Fruit fly (Drosophila melanogaster) whole organism, embryonic: ENCODE measurements around the gene CG12589.

Experiments
- ATbp ChIP-seq: fragments of 200-800 bp; sonication (Bioruptor generic); optimal IDR thresholded peaks from 2 replicates; lab custom pipeline; 2017; ENCODE audit warnings: missing biosample characterization, mild to moderate bottlenecking, missing genetic modification characterization, missing genetic modification reagents
- Awh ChIP-seq: fragments of 200-800 bp; sonication (Bioruptor generic); IDR thresholded peaks from 2 replicates; pipeline ENCODE4, ENCODE4 v1.3.6; 2022; ENCODE audit warnings: missing biosample characterization, missing genetic modification characterization
- Bdp1 ChIP-seq: fragments of 200-800 bp; sonication (Bioruptor generic); optimal IDR thresholded peaks from 3 replicates; lab custom pipeline; 2016; ENCODE audit warnings: missing biosample characterization, missing genetic modification characterization
- BtbVII ChIP-seq: fragments of 200-800 bp; sonication (Bioruptor generic); optimal IDR thresholded peaks from 3 replicates; lab custom pipeline; 2017; ENCODE audit warnings: missing biosample characterization, mild to moderate bottlenecking, missing genetic modification characterization
- CG10543 ChIP-seq: fragments of 200-800 bp; sonication (Bioruptor generic); optimal IDR thresholded peaks from 3 replicates; lab custom pipeline; 2017; ENCODE audit warnings: missing biosample characterization, mild to moderate bottlenecking, missing genetic modification characterization, moderate library complexity
- CG12219 ChIP-seq: fragments of 200-800 bp; sonication (Bioruptor generic); optimal IDR thresholded peaks from 3 replicates; lab custom pipeline; 2018; ENCODE audit warnings: missing biosample characterization, mild to moderate bottlenecking, missing genetic modification characterization
- CG12236 ChIP-seq: fragments of 200-800 bp; sonication (Bioruptor generic); optimal IDR thresholded peaks from 2 replicates; lab custom pipeline; 2016; ENCODE audit warnings: missing biosample characterization, missing genetic modification characterization
- CG12299 ChIP-seq: fragments of 200-800 bp; sonication (Bioruptor generic); optimal IDR thresholded peaks from 2 replicates; lab custom pipeline; 2018; ENCODE audit warnings: missing biosample characterization, mild to moderate bottlenecking, missing genetic modification characterization
- CG12769 ChIP-seq: fragments of 200-800 bp; sonication (Bioruptor generic); optimal IDR thresholded peaks from 2 replicates; lab custom pipeline; 2019; ENCODE audit warnings: missing biosample characterization, mild to moderate bottlenecking, missing genetic modification characterization, moderate library complexity
- CG13296 ChIP-seq: fragments of 200-800 bp; sonication (Bioruptor generic); optimal IDR thresholded peaks from 3 replicates; lab custom pipeline; 2018; ENCODE audit warnings: missing biosample characterization, mild to moderate bottlenecking, missing genetic modification characterization
- CG15479 ChIP-seq: fragments of 200-800 bp; sonication (Bioruptor generic); optimal IDR thresholded peaks from 3 replicates; lab custom pipeline; 2019; ENCODE audit warnings: missing biosample characterization, mild to moderate bottlenecking, missing genetic modification characterization, moderate library complexity
- CG18764 ChIP-seq: fragments of 200-800 bp; sonication (Bioruptor generic); optimal IDR thresholded peaks from 3 replicates; lab custom pipeline; 2016; ENCODE audit warnings: missing biosample characterization, missing genetic modification characterization
- CG2202 ChIP-seq: fragments of 200-800 bp; sonication (Bioruptor generic); optimal IDR thresholded peaks from 2 replicates; lab custom pipeline; 2018; ENCODE audit warnings: missing biosample characterization, mild to moderate bottlenecking, missing genetic modification characterization
- CG2712 ChIP-seq: fragments of 200-800 bp; optimal IDR thresholded peaks from 3 replicates; lab custom pipeline; 2019; ENCODE audit warnings: missing biosample characterization, mild to moderate bottlenecking, missing genetic modification characterization, moderate library complexity
- CG31365 ChIP-seq: fragments of 200-800 bp; sonication (Bioruptor generic); optimal IDR thresholded peaks from 2 replicates; lab custom pipeline; 2018; ENCODE audit warnings: missing biosample characterization, mild to moderate bottlenecking, missing genetic modification characterization
- CG3281 ChIP-seq: fragments of 200-800 bp; sonication (Bioruptor generic); optimal IDR thresholded peaks from 3 replicates; lab custom pipeline; 2017; ENCODE audit warnings: missing biosample characterization, mild to moderate bottlenecking, missing genetic modification characterization
- CG6765 ChIP-seq: fragments of 200-800 bp; sonication (Bioruptor generic); optimal IDR thresholded peaks from 3 replicates; lab custom pipeline; 2017; ENCODE audit warnings: missing biosample characterization, mild to moderate bottlenecking, missing genetic modification characterization
- CG6813 ChIP-seq: fragments of 200-800 bp; sonication (Bioruptor generic); optimal IDR thresholded peaks from 2 replicates; lab custom pipeline; 2017; ENCODE audit warnings: missing biosample characterization, missing genetic modification characterization, mild to moderate bottlenecking, moderate library complexity, missing genetic modification reagents
- CG8290 ChIP-seq, 3 experiments: fragments of 200-800 bp; sonication (Bioruptor generic); optimal IDR thresholded peaks; 2 replicates each; lab custom pipeline; 2016 to 2019; ENCODE audit warnings: missing biosample characterization in 3 of 3, missing genetic modification characterization in 3 of 3, mild to moderate bottlenecking in 2 of 3, moderate library complexity in 1 of 3
- CG9797 ChIP-seq: fragments of 200-800 bp; sonication (Bioruptor generic); optimal IDR thresholded peaks from 3 replicates; lab custom pipeline; 2018; ENCODE audit warnings: missing biosample characterization, mild to moderate bottlenecking, missing genetic modification characterization
- CrebB ChIP-seq: fragments of 200-800 bp; sonication (Bioruptor generic); optimal IDR thresholded peaks from 3 replicates; lab custom pipeline; 2018; ENCODE audit warnings: missing biosample characterization, mild to moderate bottlenecking, missing genetic modification characterization
- D19B ChIP-seq: fragments of 200-800 bp; sonication (Bioruptor generic); optimal IDR thresholded peaks from 2 replicates; lab custom pipeline; 2017; ENCODE audit warnings: missing biosample characterization, mild to moderate bottlenecking, missing genetic modification characterization
- Ets97D ChIP-seq: fragments of 200-800 bp; sonication (Bioruptor generic); optimal IDR thresholded peaks from 3 replicates; lab custom pipeline; 2016; ENCODE audit warnings: missing biosample characterization, missing genetic modification characterization
- GATAe ChIP-seq: fragments of 200-800 bp; sonication (Bioruptor generic); conservative IDR thresholded peaks from 2 replicates; pipeline ENCODE4 v1.3.6; 2022; ENCODE audit warnings: missing biosample characterization, missing genetic modification characterization
- MTF-1 ChIP-seq: fragments of 200-800 bp; sonication (Bioruptor generic); optimal IDR thresholded peaks from 2 replicates; lab custom pipeline; 2018; ENCODE audit warnings: missing biosample characterization, mild to moderate bottlenecking, missing genetic modification characterization, borderline replicate concordance
- Med ChIP-seq: fragments of 200-800 bp; sonication (Bioruptor generic); peaks from one replicate; lab custom pipeline; 2016; ENCODE audit warnings: missing biosample characterization, missing genetic modification characterization, mild to moderate bottlenecking, inconsistent platforms, moderate library complexity
- Meics ChIP-seq: fragments of 200-800 bp; sonication (Bioruptor generic); optimal IDR thresholded peaks from 2 replicates; lab custom pipeline; 2017; ENCODE audit warnings: missing biosample characterization, mild to moderate bottlenecking, missing genetic modification characterization
- PHDP ChIP-seq: fragments of 200-800 bp; sonication (Bioruptor generic); optimal IDR thresholded peaks from 3 replicates; lab custom pipeline; 2018; ENCODE audit warnings: missing biosample characterization, mild to moderate bottlenecking, missing genetic modification characterization, moderate library complexity
- Scr ChIP-seq: fragments of 200-800 bp; sonication (Bioruptor generic); IDR thresholded peaks from 2 replicates; pipeline ENCODE4 v1.3.6; 2022; ENCODE audit warnings: missing biosample characterization, missing genetic modification characterization; ENCODE audit not compliant: partially characterized antibody
- ac ChIP-seq: fragments of 200-800 bp; sonication (Bioruptor generic); optimal IDR thresholded peaks from 3 replicates; lab custom pipeline; 2017; ENCODE audit warnings: missing biosample characterization, mild to moderate bottlenecking, missing genetic modification characterization
- ato ChIP-seq: fragments of 200-800 bp; sonication (Bioruptor generic); IDR thresholded peaks from 2 replicates; pipeline ENCODE4 v1.3.6; 2022; ENCODE audit warnings: missing biosample characterization, missing genetic modification characterization; ENCODE audit not compliant: partially characterized antibody
- bsh ChIP-seq, 2 experiments: fragments of 200-800 bp; sonication (Bioruptor generic); optimal IDR thresholded peaks; 2 replicates each; lab custom pipeline; 2017 to 2018; ENCODE audit warnings: mild to moderate bottlenecking in 2 of 2, missing biosample characterization in 2 of 2, missing genetic modification characterization in 2 of 2, moderate library complexity in 1 of 2
- cad ChIP-seq: fragments of >200 bp; optimal IDR thresholded peaks from 2 replicates; lab custom pipeline; 2017; ENCODE audit warnings: missing biosample characterization, missing genetic modification characterization
- caup ChIP-seq: fragments of 200-800 bp; sonication (Bioruptor generic); optimal IDR thresholded peaks from 3 replicates; lab custom pipeline; 2017; ENCODE audit warnings: missing biosample characterization, mild to moderate bottlenecking, missing genetic modification characterization, moderate library complexity; ENCODE audit not compliant: severe bottlenecking
- cg ChIP-seq: fragments of 200-800 bp; sonication (Bioruptor generic); optimal IDR thresholded peaks from 3 replicates; lab custom pipeline; 2019; ENCODE audit warnings: missing biosample characterization, mild to moderate bottlenecking, missing genetic modification characterization, moderate library complexity
- chm ChIP-seq: fragments of 200-800 bp; sonication (Bioruptor generic); IDR thresholded peaks from 2 replicates; pipeline ENCODE4 v1.3.6; 2022; ENCODE audit warnings: missing biosample characterization, missing genetic modification characterization
- da ChIP-seq: fragments of 200-800 bp; sonication (Bioruptor generic); optimal IDR thresholded peaks from 2 replicates; lab custom pipeline; 2016; ENCODE audit warnings: missing biosample characterization, missing genetic modification characterization
- dmrt99B ChIP-seq: fragments of 200-800 bp; sonication (Bioruptor generic); optimal IDR thresholded peaks from 2 replicates; lab custom pipeline; 2018; ENCODE audit warnings: missing biosample characterization, mild to moderate bottlenecking, missing genetic modification characterization, moderate library complexity
- fd64A ChIP-seq: fragments of 200-800 bp; sonication (Bioruptor generic); optimal IDR thresholded peaks from 3 replicates; lab custom pipeline; 2018; ENCODE audit warnings: missing biosample characterization, mild to moderate bottlenecking, missing genetic modification characterization
- gem ChIP-seq: fragments of 200-800 bp; sonication (Bioruptor generic); optimal IDR thresholded peaks from 2 replicates; lab custom pipeline; 2019; ENCODE audit warnings: missing biosample characterization, mild to moderate bottlenecking, missing genetic modification characterization, moderate library complexity
- lab ChIP-seq: fragments of 200-800 bp; sonication (Bioruptor generic); optimal IDR thresholded peaks from 3 replicates; lab custom pipeline; 2017; ENCODE audit warnings: missing biosample characterization, missing genetic modification characterization, mild to moderate bottlenecking, moderate library complexity, missing genetic modification reagents
- lola ChIP-seq, 3 experiments: fragments of >200 bp in 2 of 3; fragments of 200-800 bp in 1 of 3; sonication (Bioruptor generic) in 1 of 3; optimal IDR thresholded peaks; 2 replicates each; lab custom pipeline; 2017 to 2019; ENCODE audit warnings: missing biosample characterization in 3 of 3, missing genetic modification characterization in 3 of 3, mild to moderate bottlenecking in 1 of 3, moderate library complexity in 1 of 3
- nerfin-1 ChIP-seq: fragments of 200-800 bp; sonication (Bioruptor generic); optimal IDR thresholded peaks from 3 replicates; lab custom pipeline; 2019; ENCODE audit warnings: missing biosample characterization, mild to moderate bottlenecking, missing genetic modification characterization, moderate library complexity
- oc ChIP-seq: fragments of 200-800 bp; sonication (Bioruptor generic); optimal IDR thresholded peaks from 2 replicates; lab custom pipeline; 2018; ENCODE audit warnings: missing biosample characterization, mild to moderate bottlenecking, missing genetic modification characterization, moderate library complexity
- schlank ChIP-seq: fragments of 200-800 bp; sonication (Bioruptor generic); optimal IDR thresholded peaks from 2 replicates; lab custom pipeline; 2018; ENCODE audit warnings: missing biosample characterization, mild to moderate bottlenecking, missing genetic modification characterization
- sens ChIP-seq: fragments of 200-800 bp; sonication (Bioruptor generic); peaks from one replicate; lab custom pipeline; 2016; ENCODE audit warnings: missing biosample characterization, missing genetic modification characterization
- twi ChIP-seq: fragments of 200-800 bp; optimal IDR thresholded peaks from 2 replicates; lab custom pipeline; 2019; ENCODE audit warnings: missing biosample characterization, mild to moderate bottlenecking, missing genetic modification characterization, moderate library complexity
- zfh1 ChIP-seq: fragments of 200-800 bp; sonication (Bioruptor generic); IDR thresholded peaks from 3 replicates; pipeline ENCODE4 v1.3.6; 2022; ENCODE audit warnings: missing biosample characterization, missing genetic modification characterization

The CG12589 gene

dm6 chr3R:5106917-5107316 lies 31.9 kb downstream of the CG12589 start (continued):
- TF ChIP-seq CG12236 (GFP tag; lab: Kevin White, UChicago) (peak; percentile 14), CG8290 (GFP tag; optimal IDR thresholded peaks at IDR 0.05; lab: Kevin White, UChicago) (no peak), CG8290 (tag; optimal IDR thresholded peaks at IDR 0.05; lab: Kevin White, UChicago) (peak in 1 of 2 experiments; percentile 69), Med (GFP tag; lab: Kevin White, UChicago) (peak; percentile 78), gem (tag; lab: Kevin White, UChicago) (peak; percentile 13), dmrt99B (peak; percentile 6), twi (peak; percentile 54), Bdp1 (peak; percentile 4), CG18764 (GFP tag; lab: Kevin White, UChicago) (no peak), CG12219 (GFP tag; lab: Kevin White, UChicago) (peak; percentile 5), zfh1 (peak; percentile 36; the same call in 1 of the 3 replicates), ATbp (GFP tag; lab: Kevin White, UChicago) (peak; percentile 4), CG15479 (peak; percentile 56), PHDP (tag; lab: Kevin White, UChicago) (peak; percentile 21), CG12299 (tag; lab: Kevin White, UChicago) (no peak), caup (GFP tag; lab: Kevin White, UChicago) (peak; percentile 68), CrebB (tag; lab: Kevin White, UChicago) (peak; percentile 11), CG6765 (GFP tag; lab: Kevin White, UChicago) (peak; percentile 8), oc (tag; lab: Kevin White, UChicago) (no peak), CG13296 (no peak), CG12769 (tag; lab: Kevin White, UChicago) (peak; percentile 49), Awh (GFP tag; lab: Robert Waterston, UW) (peak; percentile 39; the same call in 1 of the 2 replicates), BtbVII (GFP tag; lab: Kevin White, UChicago) (peak; percentile 11), Ets97D (GFP tag; lab: Kevin White, UChicago) (no peak), chm (0 out of 2 replicates have a peak, but pooled peaks have one; percentile 35), ato (GFP tag; lab: Robert Waterston, UW) (no peak), Meics (GFP tag; lab: Kevin White, UChicago) (peak; percentile 7), MTF-1 (peak; percentile 51), fd64A (GFP tag; lab: Kevin White, UChicago) (peak; percentile 61), cg (GFP tag; lab: Kevin White, UChicago) (peak; percentile 43), CG9797 (GFP tag; lab: Kevin White, UChicago) (no peak), CG6813 (peak; percentile 32), CG31365 (no peak), cad (no peak), CG2712 (tag; lab: Kevin White, UChicago) (no peak), bsh (GFP tag; optimal IDR thresholded peaks at IDR 0.05; lab: Kevin White, UChicago) (peak in 1 of 2 experiments; percentile 27), ac (GFP tag; lab: Kevin White, UChicago) (peak; percentile 2), D19B (peak; percentile 31), sens (peak; percentile 61), CG2202 (tag; lab: Kevin White, UChicago) (peak; percentile 5), CG3281 (peak; percentile 5), lab (GFP tag; lab: Kevin White, UChicago) (peak; percentile 13), nerfin-1 (tag; lab: Kevin White, UChicago) (peak; percentile 9), schlank (tag; lab: Kevin White, UChicago) (no peak), GATAe (GFP tag; lab: Robert Waterston, UW) (no peak), lola (GFP tag; optimal IDR thresholded peaks at IDR 0.05; lab: Kevin White, UChicago) (peak in 1 of 3 experiments; percentile 3), Scr (no peak), da (GFP tag; lab: Kevin White, UChicago) (peak; percentile 25), CG10543 (GFP tag; lab: Kevin White, UChicago) (peak; percentile 11)
